Worm (Caenorhabditis elegans): ENCODE measurements around the gene ncx-8.

DNA sequence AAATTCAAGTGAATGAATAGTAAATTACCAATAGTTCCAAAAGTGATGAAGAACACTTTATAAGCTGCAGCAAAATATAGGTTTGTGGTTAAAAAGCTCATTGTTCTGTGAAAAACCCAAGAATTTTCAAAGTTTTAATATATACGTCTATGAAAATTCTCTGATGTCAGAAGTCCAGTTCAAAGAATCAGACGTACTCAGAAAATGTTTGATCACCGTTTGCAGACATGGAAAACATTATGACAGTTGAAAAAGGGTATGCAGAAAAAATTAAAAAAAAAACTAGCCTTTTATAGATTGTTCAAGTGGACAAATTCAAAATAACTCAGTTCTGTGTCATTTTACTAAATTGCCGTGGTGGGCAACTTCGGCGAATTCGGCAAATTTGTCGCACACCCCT is 12.3 kb downstream of the ncx-8 start, which contains the start of gene srsx-10:
- TF ChIP-seq ceh-28 (tag; optimal IDR thresholded peaks at IDR 0.05) (no peak), unc-62 (GFP tag; optimal IDR thresholded peaks at IDR 0.05) (no peak), lin-15B (tag; optimal IDR thresholded peaks at IDR 0.05) (no peak), mdl-1 (tag; optimal IDR thresholded peaks at IDR 0.05) (no peak), egl-27 (tag; optimal IDR thresholded peaks at IDR 0.05) (no peak), ama-1 (optimal IDR thresholded peaks at IDR 0.05) (no peak)
